Worm (Caenorhabditis elegans) whole organism, L4 larva: ENCODE data around the gene idi-1.

ENCODE experiments used
- D1046.2 ChIP-seq: fragments of 200-800 bp; sonication (Bioruptor generic); IDR thresholded peaks from 2 replicates; pipeline ENCODE4 v1.3.6; 2022; ENCODE audit warnings: missing genetic modification characterization, missing compliant biosample characterization
- F10B5.3 ChIP-seq: sonication (generic microtip); optimal IDR thresholded peaks from 2 replicates; lab custom pipeline; 2016; ENCODE audit warnings: mild to moderate bottlenecking, missing genetic modification characterization, missing compliant biosample characterization
- F37D6.2 ChIP-seq: sonication (generic microtip); optimal IDR thresholded peaks from 2 replicates; lab custom pipeline; 2016; ENCODE audit warnings: mild to moderate bottlenecking, missing genetic modification characterization, missing compliant biosample characterization
- F49E8.2 ChIP-seq: sonication (generic microtip); optimal IDR thresholded peaks from 2 replicates; lab custom pipeline; 2016; ENCODE audit warnings: missing compliant biosample characterization, mild to moderate bottlenecking, missing genetic modification characterization, borderline replicate concordance
- T26A8.4 ChIP-seq: fragments of 200-800 bp; sonication (Bioruptor generic); IDR thresholded peaks from 2 replicates; pipeline ENCODE4 v1.3.6; 2022; ENCODE audit warnings: missing genetic modification characterization, missing compliant biosample characterization
- Y48G9A.11 ChIP-seq: fragments of 200-800 bp; sonication (Bioruptor generic); IDR thresholded peaks from 2 replicates; pipeline ENCODE4 v1.3.6; 2022; ENCODE audit warnings: missing genetic modification reagents, missing genetic modification characterization, missing compliant biosample characterization
- Y75B8A.6 ChIP-seq: fragments of 200-800 bp; sonication (Bioruptor generic); IDR thresholded peaks from 2 replicates; pipeline ENCODE4 v1.3.6; 2022; ENCODE audit warnings: missing genetic modification reagents, missing genetic modification characterization, missing compliant biosample characterization
- ces-1 ChIP-seq: fragments of 150-350 bp; sonication (generic microtip); optimal IDR thresholded peaks from 4 replicates; lab custom pipeline; 2014; ENCODE audit warnings: missing biosample characterization, missing genetic modification reagents, missing genetic modification characterization
- ctbp-1 ChIP-seq: fragments of 200-800 bp; sonication (Bioruptor generic); IDR thresholded peaks from 2 replicates; pipeline ENCODE4 v1.3.6; 2022; ENCODE audit warnings: missing genetic modification reagents, missing genetic modification characterization, missing compliant biosample characterization
- daf-16 ChIP-seq, 3 experiments: sonication (generic microtip); optimal IDR thresholded peaks; 2 replicates each; lab custom pipeline; 2016 to 2017; ENCODE audit warnings: missing genetic modification characterization in 3 of 3, missing genetic modification reagents in 3 of 3, mild to moderate bottlenecking in 2 of 3, missing compliant biosample characterization in 2 of 3, missing biosample characterization in 1 of 3, moderate library complexity in 1 of 3
- daf-19 ChIP-seq: fragments of 200-800 bp; sonication (Bioruptor generic); conservative IDR thresholded peaks from 2 replicates; pipeline ENCODE4 v1.3.6; 2022; ENCODE audit warnings: missing genetic modification characterization, missing compliant biosample characterization
- daf-8 ChIP-seq: fragments of 200-800 bp; sonication (Bioruptor generic); IDR thresholded peaks from 2 replicates; pipeline ENCODE4 v1.3.6; 2022; ENCODE audit warnings: missing genetic modification characterization, missing compliant biosample characterization
- dmd-8 ChIP-seq: fragments of 200-800 bp; sonication (Bioruptor generic); IDR thresholded peaks from 2 replicates; pipeline ENCODE4 v1.3.6; 2022; ENCODE audit warnings: missing genetic modification characterization, missing compliant biosample characterization
- dpl-1 ChIP-seq: fragments of 150-350 bp; optimal IDR thresholded peaks from 2 replicates; lab custom pipeline; 2014; ENCODE audit warnings: missing biosample characterization, missing genetic modification reagents, missing genetic modification characterization
- egl-43 ChIP-seq: fragments of 200-800 bp; sonication (Bioruptor generic); IDR thresholded peaks from 2 replicates; pipeline ENCODE4 v1.3.6; 2022; ENCODE audit warnings: missing genetic modification reagents, missing genetic modification characterization, missing compliant biosample characterization
- fkh-10 ChIP-seq: fragments of 150-350 bp; optimal IDR thresholded peaks from 2 replicates; lab custom pipeline; 2014; ENCODE audit warnings: missing biosample characterization, missing genetic modification reagents, missing genetic modification characterization
- hlh-11 ChIP-seq: fragments of 200-800 bp; sonication (Bioruptor generic); optimal IDR thresholded peaks from 2 replicates; lab custom pipeline; 2018; ENCODE audit warnings: mild to moderate bottlenecking, missing genetic modification characterization, missing compliant biosample characterization
- hlh-30 ChIP-seq: sonication (generic microtip); optimal IDR thresholded peaks from 2 replicates; lab custom pipeline; 2017; ENCODE audit warnings: antibody characterized with exemption, mild to moderate bottlenecking, missing genetic modification characterization, missing compliant biosample characterization; ENCODE audit not compliant: insufficient read depth
- jun-1 ChIP-seq: fragments of 150-350 bp; optimal IDR thresholded peaks from 2 replicates; lab custom pipeline; 2014; ENCODE audit warnings: missing biosample characterization, missing genetic modification reagents, missing genetic modification characterization
- lin-1 ChIP-seq: fragments of 200-800 bp; sonication (Bioruptor generic); IDR thresholded peaks from 2 replicates; pipeline ENCODE4 v1.3.6; 2022; ENCODE audit warnings: missing genetic modification reagents, missing genetic modification characterization, missing compliant biosample characterization
- lin-13 ChIP-seq: fragments of 150-350 bp; optimal IDR thresholded peaks from 2 replicates; lab custom pipeline; 2014; ENCODE audit warnings: missing biosample characterization, missing genetic modification reagents, missing genetic modification characterization
- lin-39 ChIP-seq: fragments of 150-350 bp; optimal IDR thresholded peaks from 2 replicates; lab custom pipeline; 2014; ENCODE audit warnings: missing biosample characterization, missing genetic modification reagents, missing genetic modification characterization
- lir-3 ChIP-seq: sonication (generic microtip); optimal IDR thresholded peaks from 2 replicates; lab custom pipeline; 2016; ENCODE audit warnings: mild to moderate bottlenecking, missing genetic modification characterization, missing compliant biosample characterization
- madf-9 ChIP-seq: fragments of 200-800 bp; sonication (Bioruptor generic); conservative IDR thresholded peaks from 2 replicates; pipeline ENCODE4 v1.3.6; 2022; ENCODE audit warnings: missing genetic modification reagents, missing genetic modification characterization, missing compliant biosample characterization
- mdl-1 ChIP-seq, 2 experiments: fragments of 150-350 bp in 1 of 2; sonication (generic microtip) in 1 of 2; optimal IDR thresholded peaks; 2 replicates each; lab custom pipeline; 2014 to 2017; ENCODE audit warnings: missing biosample characterization in 2 of 2, missing genetic modification characterization in 2 of 2
- nhr-111 ChIP-seq: fragments of 200-800 bp; sonication (Bioruptor generic); optimal IDR thresholded peaks from 2 replicates; lab custom pipeline; 2018; ENCODE audit warnings: mild to moderate bottlenecking, missing genetic modification characterization, missing compliant biosample characterization
- nhr-237 ChIP-seq: sonication (generic microtip); optimal IDR thresholded peaks from 2 replicates; lab custom pipeline; 2017; ENCODE audit warnings: missing biosample characterization, missing genetic modification characterization
- nhr-41 ChIP-seq: fragments of 200-800 bp; sonication (Bioruptor generic); IDR thresholded peaks from 2 replicates; pipeline ENCODE4 v1.3.6; 2022; ENCODE audit warnings: missing genetic modification reagents, missing genetic modification characterization, missing compliant biosample characterization
- nhr-6 ChIP-seq: fragments of 150-350 bp; optimal IDR thresholded peaks from 2 replicates; lab custom pipeline; 2014; ENCODE audit warnings: missing biosample characterization, missing genetic modification characterization
- nhr-76 ChIP-seq: fragments of 150-350 bp; optimal IDR thresholded peaks from 2 replicates; lab custom pipeline; 2014; ENCODE audit warnings: missing biosample characterization, missing genetic modification characterization
- php-3 ChIP-seq: fragments of 200-800 bp; sonication (Bioruptor generic); IDR thresholded peaks from 2 replicates; pipeline ENCODE4 v1.3.6; 2022; ENCODE audit warnings: missing genetic modification reagents, missing genetic modification characterization, missing compliant biosample characterization
- pqm-1 ChIP-seq: sonication (generic microtip); optimal IDR thresholded peaks from 2 replicates; lab custom pipeline; 2017; ENCODE audit warnings: missing biosample characterization, missing genetic modification characterization
- set-16 ChIP-seq: fragments of 200-800 bp; sonication (Bioruptor generic); IDR thresholded peaks from 2 replicates; pipeline ENCODE4 v1.3.6; 2022; ENCODE audit warnings: missing genetic modification reagents, missing genetic modification characterization, missing compliant biosample characterization
- snpc-4 ChIP-seq: fragments of 150-350 bp; optimal IDR thresholded peaks from 2 replicates; lab custom pipeline; 2014; ENCODE audit warnings: missing biosample characterization, missing genetic modification characterization
- unc-130 ChIP-seq: sonication (generic microtip); optimal IDR thresholded peaks from 2 replicates; lab custom pipeline; 2016; ENCODE audit warnings: missing genetic modification reagents, missing genetic modification characterization, missing compliant biosample characterization
- zfp-2 ChIP-seq: sonication (generic microtip); optimal IDR thresholded peaks from 2 replicates; lab custom pipeline; 2016; ENCODE audit warnings: mild to moderate bottlenecking, missing genetic modification characterization, missing compliant biosample characterization
- ztf-7 ChIP-seq: fragments of 150-350 bp; optimal IDR thresholded peaks from 2 replicates; lab custom pipeline; 2014; ENCODE audit warnings: missing biosample characterization, missing genetic modification characterization

idi-1 gene

ce11 chrIII:8093079-8093623 is 1.6 kb downstream of the idi-1 start, which contains the start of gene K06H7.2 (continued):
- TF ChIP-seq nhr-237 (tag; lab: Kevin White, UChicago) (no peak), nhr-111 (GFP tag; lab: Kevin White, UChicago) (no peak), ztf-7 (tag; lab: Kevin White, UChicago) (no peak), egl-43 (no peak), mdl-1 (tag; optimal IDR thresholded peaks at IDR 0.05; lab: Kevin White, UChicago) (no peak), php-3 (no peak), zfp-2 (tag; lab: Kevin White, UChicago) (no peak), snpc-4 (tag; lab: Kevin White, UChicago) (no peak), ces-1 (GFP tag; lab: Kevin White, UChicago) (no peak), F49E8.2 (tag; lab: Kevin White, UChicago) (no peak), lin-1 (no peak), nhr-76 (tag; lab: Kevin White, UChicago) (no peak), jun-1 (tag; lab: Kevin White, UChicago) (no peak), D1046.2 (GFP tag; lab: Robert Waterston, UW) (no peak), hlh-11 (tag; lab: Kevin White, UChicago) (peak; percentile 89)

ce11 chrIII:8098116-8098515 is 6.6 kb downstream of the idi-1 start, which contains the start of gene K06H7.8:
TSS of gene K06H7.8 (minus strand) at chrIII:8098216.
- TF ChIP-seq unc-130 (GFP tag; lab: Kevin White, UChicago) (no peak), dpl-1 (no peak), daf-16 (GFP tag; optimal IDR thresholded peaks at IDR 0.05; lab: Kevin White, UChicago) (no peak), daf-16 (tag; optimal IDR thresholded peaks at IDR 0.05; lab: Kevin White, UChicago) (no peak), lin-39 (no peak), daf-19 (GFP tag; lab: Robert Waterston, UW) (no peak), lin-13 (GFP tag; lab: Kevin White, UChicago) (no peak), Y75B8A.6 (GFP tag; lab: Robert Waterston, UW) (no peak), nhr-237 (tag; lab: Kevin White, UChicago) (no peak), Y48G9A.11 (no peak), zfp-2 (tag; lab: Kevin White, UChicago) (no peak), pqm-1 (tag; lab: Kevin White, UChicago) (no peak), nhr-41 (GFP tag; lab: Robert Waterston, UW) (no peak), dmd-8 (GFP tag; lab: Robert Waterston, UW) (no peak), set-16 (GFP tag; lab: Robert Waterston, UW) (no peak), hlh-30 (no peak), jun-1 (tag; lab: Kevin White, UChicago) (no peak), nhr-6 (tag; lab: Kevin White, UChicago) (no peak)

- TF ChIP-seq madf-9 (GFP tag; lab: Robert Waterston, UW) (no peak), lir-3 (tag; lab: Kevin White, UChicago) (no peak), hlh-30 (no peak), T26A8.4 (GFP tag; lab: Robert Waterston, UW) (no peak), F37D6.2 (no peak), unc-130 (GFP tag; lab: Kevin White, UChicago) (no peak), daf-8 (GFP tag; lab: Robert Waterston, UW) (no peak), ctbp-1 (GFP tag; lab: Robert Waterston, UW) (no peak), nhr-237 (tag; lab: Kevin White, UChicago) (no peak), F10B5.3 (tag; lab: Kevin White, UChicago) (no peak), fkh-10 (GFP tag; lab: Kevin White, UChicago) (no peak)
Observed at ce11 chrIII:8099022-8099421, 7.5 kb downstream of the idi-1 start, which contains the start of gene K06H7.1. TSS of gene K06H7.1 (plus strand) at chrIII:8099322.
